Fruit fly (Drosophila melanogaster) whole organism, embryonic: ENCODE results near the gene Gdi.
A peak's percentile ranks its signal among the peaks of the same experiment; 100 is the strongest.

Experiments used
- BEAF-32 ChIP-seq: fragments of 200-800 bp; sonication (Bioruptor generic); optimal IDR thresholded peaks from 3 replicates; lab custom pipeline; 2017; ENCODE audit warnings: missing biosample characterization, missing genetic modification characterization, mild to moderate bottlenecking, moderate library complexity, missing genetic modification reagents
- CG10431 ChIP-seq: fragments of 200-800 bp; sonication (Bioruptor generic); optimal IDR thresholded peaks from 3 replicates; lab custom pipeline; 2018; ENCODE audit warnings: missing biosample characterization, mild to moderate bottlenecking, missing genetic modification characterization
- CG11560 ChIP-seq: fragments of 200-800 bp; sonication (Bioruptor generic); IDR thresholded peaks from 3 replicates; pipeline ENCODE4 v1.3.6; 2022; ENCODE audit warnings: missing biosample characterization, missing genetic modification characterization
- CG11695 ChIP-seq: fragments of 200-800 bp; sonication (Bioruptor generic); IDR thresholded peaks from 3 replicates; pipeline ENCODE4 v1.3.6; 2022; ENCODE audit warnings: missing biosample characterization, missing genetic modification characterization
- CG11696 ChIP-seq: fragments of 200-800 bp; sonication (Bioruptor generic); IDR thresholded peaks from 2 replicates; pipeline ENCODE4 v1.3.6; 2022; ENCODE audit warnings: missing biosample characterization, missing genetic modification characterization
- CG13296 ChIP-seq: fragments of 200-800 bp; sonication (Bioruptor generic); optimal IDR thresholded peaks from 3 replicates; lab custom pipeline; 2018; ENCODE audit warnings: missing biosample characterization, mild to moderate bottlenecking, missing genetic modification characterization
- CG13775 ChIP-seq: fragments of 200-800 bp; sonication (Bioruptor generic); optimal IDR thresholded peaks from 3 replicates; lab custom pipeline; 2017; ENCODE audit warnings: missing biosample characterization, mild to moderate bottlenecking, missing genetic modification characterization
- CG13894 ChIP-seq: fragments of 200-800 bp; sonication (Bioruptor generic); optimal IDR thresholded peaks from 3 replicates; lab custom pipeline; 2018; ENCODE audit warnings: missing biosample characterization, mild to moderate bottlenecking, missing genetic modification characterization, moderate library complexity
- CG15073 ChIP-seq: fragments of 200-800 bp; sonication (Bioruptor generic); optimal IDR thresholded peaks from 2 replicates; lab custom pipeline; 2016; ENCODE audit warnings: missing biosample characterization, missing genetic modification characterization
- CG15479 ChIP-seq: fragments of 200-800 bp; sonication (Bioruptor generic); optimal IDR thresholded peaks from 3 replicates; lab custom pipeline; 2019; ENCODE audit warnings: missing biosample characterization, mild to moderate bottlenecking, missing genetic modification characterization, moderate library complexity
- CG17568 ChIP-seq: fragments of 200-800 bp; sonication (Bioruptor generic); optimal IDR thresholded peaks from 2 replicates; lab custom pipeline; 2018; ENCODE audit warnings: missing biosample characterization, mild to moderate bottlenecking, missing genetic modification characterization, moderate library complexity
- CG18599 ChIP-seq: fragments of 200-800 bp; sonication (Bioruptor generic); optimal IDR thresholded peaks from 3 replicates; lab custom pipeline; 2017; ENCODE audit warnings: missing biosample characterization, missing genetic modification characterization, mild to moderate bottlenecking, moderate library complexity, missing genetic modification reagents
- CG2678 ChIP-seq: fragments of 200-800 bp; sonication (Bioruptor generic); optimal IDR thresholded peaks from 3 replicates; lab custom pipeline; 2019; ENCODE audit warnings: missing biosample characterization, mild to moderate bottlenecking, missing genetic modification characterization, moderate library complexity
- CG31441 ChIP-seq: fragments of 200-800 bp; sonication (Bioruptor generic); IDR thresholded peaks from 2 replicates; pipeline ENCODE4 v1.3.6; 2022; ENCODE audit warnings: missing biosample characterization, missing genetic modification characterization
- CG32772 ChIP-seq: fragments of 200-800 bp; sonication (Bioruptor generic); IDR thresholded peaks from 2 replicates; pipeline ENCODE4 v1.3.6; 2022; ENCODE audit warnings: missing biosample characterization, missing genetic modification characterization
- CG33213 ChIP-seq: fragments of 200-800 bp; sonication (Bioruptor generic); optimal IDR thresholded peaks from 3 replicates; lab custom pipeline; 2016; ENCODE audit warnings: missing biosample characterization, missing genetic modification characterization
- CG34376 ChIP-seq: fragments of 200-800 bp; sonication (Bioruptor generic); optimal IDR thresholded peaks from 2 replicates; lab custom pipeline; 2018; ENCODE audit warnings: missing biosample characterization, mild to moderate bottlenecking, missing genetic modification characterization
- CG4360 ChIP-seq: fragments of 200-800 bp; sonication (Bioruptor generic); IDR thresholded peaks from 2 replicates; pipeline ENCODE4 v1.3.6; 2022; ENCODE audit warnings: missing biosample characterization, missing genetic modification characterization
- CG4730 ChIP-seq: fragments of 200-800 bp; sonication (Bioruptor generic); IDR thresholded peaks from 2 replicates; pipeline ENCODE4 v1.3.6; 2022; ENCODE audit warnings: missing biosample characterization, missing genetic modification characterization
- CG6654 ChIP-seq: fragments of 200-800 bp; sonication (Bioruptor generic); optimal IDR thresholded peaks from 2 replicates; lab custom pipeline; 2017; ENCODE audit warnings: missing biosample characterization, mild to moderate bottlenecking, missing genetic modification characterization
- CG6683 ChIP-seq: fragments of 200-800 bp; sonication (Bioruptor generic); optimal IDR thresholded peaks from 2 replicates; lab custom pipeline; 2017; ENCODE audit warnings: missing biosample characterization, mild to moderate bottlenecking, missing genetic modification characterization, missing genetic modification reagents
- CG6765 ChIP-seq: fragments of 200-800 bp; sonication (Bioruptor generic); optimal IDR thresholded peaks from 3 replicates; lab custom pipeline; 2017; ENCODE audit warnings: missing biosample characterization, mild to moderate bottlenecking, missing genetic modification characterization
- CG8359 ChIP-seq: fragments of 200-800 bp; sonication (Bioruptor generic); optimal IDR thresholded peaks from 2 replicates; lab custom pipeline; 2017; ENCODE audit warnings: missing biosample characterization, mild to moderate bottlenecking, missing genetic modification characterization, borderline replicate concordance
- CTCF ChIP-seq: fragments of 200-800 bp; sonication (Bioruptor generic); optimal IDR thresholded peaks from 2 replicates; lab custom pipeline; 2017; ENCODE audit warnings: missing biosample characterization, mild to moderate bottlenecking, missing genetic modification characterization, moderate library complexity
- Dip3 ChIP-seq: fragments of 200-800 bp; sonication (Bioruptor generic); optimal IDR thresholded peaks from 3 replicates; lab custom pipeline; 2016; ENCODE audit warnings: missing biosample characterization, missing genetic modification characterization
- Fer1 ChIP-seq: fragments of 200-800 bp; sonication (Bioruptor generic); optimal IDR thresholded peaks from 2 replicates; lab custom pipeline; 2017; ENCODE audit warnings: missing biosample characterization, mild to moderate bottlenecking, missing genetic modification characterization
- Fer3 ChIP-seq: fragments of 200-800 bp; sonication (Bioruptor generic); optimal IDR thresholded peaks from 2 replicates; lab custom pipeline; 2018; ENCODE audit warnings: missing biosample characterization, mild to moderate bottlenecking, missing genetic modification characterization, moderate library complexity
- H15 ChIP-seq: fragments of 200-800 bp; sonication (Bioruptor generic); IDR thresholded peaks from 3 replicates; pipeline ENCODE4 v1.3.6; 2022; ENCODE audit warnings: missing biosample characterization, missing genetic modification characterization
- HLH54F ChIP-seq: fragments of 200-800 bp; sonication (Bioruptor generic); optimal IDR thresholded peaks from 3 replicates; lab custom pipeline; 2016; ENCODE audit warnings: missing biosample characterization, missing genetic modification characterization
- Hand ChIP-seq: fragments of 200-800 bp; sonication (Bioruptor generic); optimal IDR thresholded peaks from 2 replicates; lab custom pipeline; 2017; ENCODE audit warnings: mild to moderate bottlenecking, missing biosample characterization, missing genetic modification reagents, missing genetic modification characterization
- MESR4 ChIP-seq: fragments of 200-800 bp; sonication (Bioruptor generic); optimal IDR thresholded peaks from 2 replicates; lab custom pipeline; 2018; ENCODE audit warnings: missing biosample characterization, mild to moderate bottlenecking, missing genetic modification characterization, moderate library complexity
- Meics ChIP-seq: fragments of 200-800 bp; sonication (Bioruptor generic); optimal IDR thresholded peaks from 2 replicates; lab custom pipeline; 2017; ENCODE audit warnings: missing biosample characterization, mild to moderate bottlenecking, missing genetic modification characterization
- Myb ChIP-seq: fragments of 200-800 bp; sonication (Bioruptor generic); optimal IDR thresholded peaks from 2 replicates; lab custom pipeline; 2016; ENCODE audit warnings: missing biosample characterization, missing genetic modification characterization
- Nf-YC ChIP-seq: fragments of 200-800 bp; optimal IDR thresholded peaks from 3 replicates; lab custom pipeline; 2019; ENCODE audit warnings: missing biosample characterization, mild to moderate bottlenecking, missing genetic modification characterization, moderate library complexity
- Pdp1 ChIP-seq, 2 experiments: fragments of 200-800 bp; sonication (Bioruptor generic); optimal IDR thresholded peaks; 3 replicates each; lab custom pipeline; 2016; ENCODE audit warnings: missing biosample characterization in 2 of 2, missing genetic modification characterization in 2 of 2, mild to moderate bottlenecking in 1 of 2, moderate library complexity in 1 of 2
- Sry-β ChIP-seq: fragments of 200-800 bp; sonication (Bioruptor generic); optimal IDR thresholded peaks from 2 replicates; lab custom pipeline; 2018; ENCODE audit warnings: missing biosample characterization, mild to moderate bottlenecking, missing genetic modification characterization, moderate library complexity
- abd-A ChIP-seq: fragments of 200-800 bp; sonication (Bioruptor generic); optimal IDR thresholded peaks from 3 replicates; lab custom pipeline; 2019; ENCODE audit warnings: missing biosample characterization, mild to moderate bottlenecking, missing genetic modification characterization, moderate library complexity
- chn ChIP-seq: fragments of 200-800 bp; sonication (Bioruptor generic); optimal IDR thresholded peaks from 2 replicates; lab custom pipeline; 2016; ENCODE audit warnings: missing biosample characterization, missing genetic modification characterization
- exex ChIP-seq: fragments of 200-800 bp; sonication (Bioruptor generic); optimal IDR thresholded peaks from 4 replicates; lab custom pipeline; 2018; ENCODE audit warnings: missing biosample characterization, mild to moderate bottlenecking, missing genetic modification characterization, moderate library complexity
- gsb-n ChIP-seq: fragments of 200-800 bp; sonication (Bioruptor generic); optimal IDR thresholded peaks from 3 replicates; lab custom pipeline; 2018; ENCODE audit warnings: missing biosample characterization, mild to moderate bottlenecking, missing genetic modification characterization
- h ChIP-seq: fragments of >200 bp; optimal IDR thresholded peaks from 2 replicates; lab custom pipeline; 2017
- hbn ChIP-seq: fragments of 200-800 bp; sonication (Bioruptor generic); IDR thresholded peaks from 2 replicates; pipeline ENCODE4 v1.3.6; 2022; ENCODE audit warnings: missing biosample characterization, missing genetic modification characterization; ENCODE audit not compliant: partially characterized antibody
- knrl ChIP-seq: fragments of 200-800 bp; sonication (Bioruptor generic); IDR thresholded peaks from 3 replicates; pipeline ENCODE4 v1.3.6; 2022; ENCODE audit warnings: missing biosample characterization, missing genetic modification characterization; ENCODE audit not compliant: partially characterized antibody
- lilli ChIP-seq: fragments of 200-800 bp; sonication (Bioruptor generic); optimal IDR thresholded peaks from 3 replicates; lab custom pipeline; 2016; ENCODE audit warnings: missing biosample characterization, missing genetic modification characterization
- mirr ChIP-seq: fragments of 200-800 bp; sonication (Bioruptor generic); optimal IDR thresholded peaks from 3 replicates; lab custom pipeline; 2018; ENCODE audit warnings: missing biosample characterization, mild to moderate bottlenecking, missing genetic modification characterization
- sens ChIP-seq: fragments of 200-800 bp; sonication (Bioruptor generic); peaks from one replicate; lab custom pipeline; 2016; ENCODE audit warnings: missing biosample characterization, missing genetic modification characterization
- sna ChIP-seq: fragments of 200-800 bp; sonication (Bioruptor generic); IDR thresholded peaks from 2 replicates; pipeline ENCODE4 v1.3.6; 2022; ENCODE audit warnings: missing biosample characterization, missing genetic modification characterization; ENCODE audit not compliant: partially characterized antibody
- trh ChIP-seq: fragments of 200-800 bp; sonication (Bioruptor generic); optimal IDR thresholded peaks from 2 replicates; lab custom pipeline; 2016; ENCODE audit warnings: missing biosample characterization, missing genetic modification characterization

The Gdi gene

dm6 chr2L:9539988-9540573, 45.4 kb upstream of the Gdi start, which contains the start of gene CG17855 (continued):
- no peak for TF ChIP-seq CG4730 (GFP tag; lab: Robert Waterston, UW)
- TF ChIP-seq, all 482 proteins: peak for 25

DNA sequence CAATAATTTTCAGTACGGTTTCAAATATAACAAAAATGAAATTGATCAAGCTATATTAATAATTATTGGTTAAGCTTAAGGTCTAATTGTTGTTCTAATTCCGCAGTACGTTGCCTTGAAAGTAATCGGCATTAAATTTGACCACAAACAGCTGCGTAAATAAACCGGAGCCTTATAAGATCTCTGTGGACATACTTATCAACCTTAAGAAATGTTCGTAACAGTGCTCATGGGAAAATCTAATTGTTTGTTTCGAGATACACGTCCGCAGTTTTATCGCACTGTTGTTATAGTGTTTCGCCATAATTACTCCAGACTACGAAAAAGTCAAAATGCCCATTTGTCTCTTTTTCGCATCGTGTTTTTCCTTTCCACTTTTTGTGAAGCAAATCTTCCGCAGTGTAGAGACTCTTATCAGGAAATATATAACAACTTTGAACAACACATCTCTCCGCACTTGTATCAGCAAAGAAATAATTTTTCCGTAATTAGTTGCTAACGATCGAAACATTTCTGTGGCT, 35.2 kb upstream of the Gdi start:
- TF ChIP-seq CG10431 (GFP tag; lab: Kevin White, UChicago) (no peak), CG33213 (GFP tag; lab: Kevin White, UChicago) (no peak), mirr (GFP tag; lab: Kevin White, UChicago) (peak; percentile 36), gsb-n (tag; lab: Kevin White, UChicago) (no peak), CG31441 (GFP tag; lab: Robert Waterston, UW) (no peak), CG11695 (GFP tag; lab: Robert Waterston, UW) (no peak), Hand (GFP tag; lab: Kevin White, UChicago) (no peak), sens (no peak), CG18599 (GFP tag; lab: Kevin White, UChicago) (peak; percentile 8), CG11560 (no peak), h (lab: Kevin White, UChicago) (no peak), CG15479 (GFP tag; lab: Kevin White, UChicago) (peak; percentile 23), CG2678 (tag; lab: Kevin White, UChicago) (no peak), CG6765 (GFP tag; lab: Kevin White, UChicago) (peak; percentile 7), abd-A (tag; lab: Kevin White, UChicago) (no peak), HLH54F (no peak), lilli (GFP tag; lab: Kevin White, UChicago) (no peak), Fer1 (GFP tag; lab: Kevin White, UChicago) (peak; percentile 18), CG17568 (no peak), Fer3 (no peak), CG4360 (GFP tag; lab: Robert Waterston, UW) (no peak), Dip3 (GFP tag; lab: Kevin White, UChicago) (no peak), MESR4 (no peak), CG34376 (peak; percentile 60), chn (no peak), H15 (no peak), exex (tag; lab: Kevin White, UChicago) (peak; percentile 46), Sry-β (GFP tag; lab: Kevin White, UChicago) (no peak), CG6654 (no peak), sna (no peak), CG13775 (GFP tag; lab: Kevin White, UChicago) (no peak), CG6683 (GFP tag; lab: Kevin White, UChicago) (no peak), CG13894 (tag; lab: Kevin White, UChicago) (no peak), knrl (GFP tag; lab: Robert Waterston, UW) (no peak), CG32772 (GFP tag; lab: Robert Waterston, UW) (no peak), trh (GFP tag; lab: Kevin White, UChicago) (no peak), Myb (GFP tag; lab: Kevin White, UChicago) (no peak), CG15073 (GFP tag; lab: Kevin White, UChicago) (no peak), CG13296 (GFP tag; lab: Kevin White, UChicago) (peak; percentile 2), CG11696 (GFP tag; lab: Robert Waterston, UW) (no peak), Pdp1 (GFP tag; optimal IDR thresholded peaks at IDR 0.05; lab: Kevin White, UChicago) (peak in 1 of 2 experiments; percentile 34), CTCF (GFP tag; lab: Kevin White, UChicago) (no peak), BEAF-32 (GFP tag; lab: Kevin White, UChicago) (no peak), CG8359 (GFP tag; lab: Kevin White, UChicago) (no peak), Meics (peak; percentile 34), hbn (GFP tag; lab: Robert Waterston, UW) (no peak), Nf-YC (tag; lab: Kevin White, UChicago) (no peak)
